Worm (Caenorhabditis elegans): ENCODE measurements around the gene rabn-5.

DNA sequence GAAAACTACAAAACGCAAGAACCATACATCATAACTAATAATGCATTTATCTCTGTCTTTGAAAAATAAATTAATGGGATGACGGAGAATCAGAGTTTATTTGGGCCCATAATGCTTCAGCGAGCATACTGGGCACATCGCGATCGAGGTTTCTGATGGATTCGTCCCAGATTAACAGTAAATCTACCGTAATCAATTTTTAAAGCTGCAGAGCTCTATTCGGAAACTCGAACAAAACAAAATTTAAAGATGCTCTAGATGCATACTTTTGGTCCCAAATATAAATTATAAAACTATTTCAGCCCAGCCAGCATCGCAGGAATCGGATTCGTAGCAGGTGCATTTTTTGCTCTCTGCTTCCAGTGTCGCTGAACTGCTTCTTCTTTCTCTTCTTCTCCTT lies 36.3 kb upstream of the rabn-5 start:
- TF ChIP-seq hmg-4 (GFP tag; optimal IDR thresholded peaks at IDR 0.05) (no peak), ama-1 (optimal IDR thresholded peaks at IDR 0.05) (no peak), flt-1 (GFP tag; IDR thresholded peaks at IDR 0.05) (no peak)

All from whole organism, early embryonic.